Fruit fly (Drosophila melanogaster): ENCODE measurements around the gene Ost48.

Gene Ost48

DNA sequence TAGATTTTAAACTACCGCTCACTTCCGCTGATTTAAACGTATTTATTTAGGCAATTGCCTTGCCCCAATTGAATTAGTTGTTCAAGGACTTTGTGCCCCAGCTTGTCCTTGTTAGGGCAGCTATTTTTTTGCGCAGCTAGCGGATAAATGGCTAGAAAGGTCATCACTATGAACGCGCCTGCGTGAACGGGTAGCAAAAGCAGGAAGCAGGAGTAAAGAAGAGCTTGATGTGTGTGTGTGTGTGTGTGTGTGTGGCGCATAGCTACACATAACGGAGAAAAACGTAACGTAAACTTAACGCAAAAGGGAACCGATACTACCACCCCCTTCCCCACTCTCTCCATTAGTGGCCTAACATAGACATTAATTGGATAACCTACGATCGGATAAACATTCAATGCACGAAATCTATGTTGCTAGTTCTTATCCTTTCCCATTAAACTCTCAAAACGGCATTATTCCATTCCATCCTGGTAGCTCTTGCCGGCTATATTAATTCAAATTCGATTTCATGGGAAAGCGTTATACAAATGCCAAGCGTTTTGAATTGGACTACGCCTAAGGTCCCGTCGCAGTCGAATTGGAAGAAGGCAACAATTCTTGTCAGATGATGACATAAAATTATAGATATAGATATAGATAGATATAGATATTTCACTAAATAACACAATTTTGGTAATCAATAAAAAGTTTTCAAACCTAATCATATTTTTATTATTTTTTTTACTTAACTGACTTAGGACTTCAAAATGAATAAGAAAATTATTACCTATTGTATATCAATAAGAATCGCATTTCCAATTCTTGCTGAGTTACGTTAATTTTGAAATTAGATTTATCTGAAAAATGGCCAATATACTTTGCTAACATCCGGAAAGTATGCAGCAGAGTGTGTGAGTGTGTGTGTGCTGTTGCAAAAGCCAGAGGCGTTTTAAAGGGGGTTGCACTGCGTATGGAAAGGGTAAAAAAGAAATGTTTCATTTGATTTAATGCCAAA, 6.5 kb upstream of the Ost48 start:
- TF ChIP-seq Mnt (GFP tag; optimal IDR thresholded peaks at IDR 0.05) = peak; percentile 11
- TF ChIP-seq cic (GFP tag; optimal IDR thresholded peaks at IDR 0.05) = no peak
- TF ChIP-seq pad (GFP tag; optimal IDR thresholded peaks at IDR 0.05) = peak; percentile 93
- TF ChIP-seq CG11617 (GFP tag; optimal IDR thresholded peaks at IDR 0.05) = no peak
- TF ChIP-seq bab1 (GFP tag; optimal IDR thresholded peaks at IDR 0.05) = peak; percentile 4

DNA sequence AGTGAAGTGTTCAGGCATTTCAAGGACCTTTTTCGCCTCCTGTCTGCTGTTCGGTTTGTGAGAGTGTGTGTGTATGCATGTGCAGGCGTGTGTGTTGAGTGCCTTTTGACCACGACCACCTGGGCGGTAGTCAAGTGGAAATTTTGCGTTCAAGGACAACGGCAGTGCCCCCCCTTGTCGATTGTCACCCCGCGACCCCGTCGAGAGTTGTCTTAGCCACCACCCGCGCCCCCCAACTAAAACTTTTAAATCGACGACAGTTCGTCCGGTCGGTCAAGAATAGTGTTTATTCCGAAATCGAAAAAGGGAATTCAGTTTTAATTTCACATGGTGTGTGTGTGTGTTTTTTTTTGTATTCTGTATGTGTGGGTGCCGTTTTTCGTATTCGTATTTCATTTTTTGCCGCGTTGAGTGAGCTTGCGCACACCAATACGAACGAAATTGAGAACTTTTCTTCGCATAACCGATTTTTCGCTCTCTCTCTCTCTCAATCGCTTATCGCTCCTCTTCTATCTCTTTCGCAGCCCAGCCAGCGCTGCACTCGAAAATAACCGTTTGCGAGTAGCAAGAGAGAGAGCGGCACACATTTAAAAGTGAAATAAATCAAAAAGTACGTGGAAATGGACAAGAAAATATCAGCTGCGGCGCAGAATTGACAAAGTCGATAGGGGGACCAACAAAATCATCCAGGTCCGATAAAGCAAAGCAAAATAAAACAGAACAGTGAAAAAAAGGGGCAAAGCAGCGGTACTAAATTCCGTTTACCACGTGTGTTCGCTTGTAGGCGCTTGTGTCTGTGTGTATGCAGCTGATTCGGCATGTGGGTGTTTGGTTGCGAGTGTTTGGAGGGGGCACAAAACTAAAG, 5.6 kb upstream of the Ost48 start:
- TF ChIP-seq cic (GFP tag; optimal IDR thresholded peaks at IDR 0.05) (peak; percentile 19), CG5204 (GFP tag; optimal IDR thresholded peaks at IDR 0.05) (no peak), Mnt (GFP tag; optimal IDR thresholded peaks at IDR 0.05) (peak; percentile 93), bab1 (GFP tag; optimal IDR thresholded peaks at IDR 0.05) (no peak), CG7101 (tag; optimal IDR thresholded peaks at IDR 0.05) (no peak), Crg-1 (GFP tag; optimal IDR thresholded peaks at IDR 0.05) (no peak), CG11617 (GFP tag; optimal IDR thresholded peaks at IDR 0.05) (no peak), CG14711 (tag; optimal IDR thresholded peaks at IDR 0.05) (no peak), CG1620 (GFP tag; optimal IDR thresholded peaks at IDR 0.05) (no peak), CG7045 (GFP tag; optimal IDR thresholded peaks at IDR 0.05) (no peak), ovo (GFP tag; optimal IDR thresholded peaks at IDR 0.05) (peak; percentile 54), CG12768 (GFP tag; optimal IDR thresholded peaks at IDR 0.05) (no peak), toe (GFP tag; optimal IDR thresholded peaks at IDR 0.05) (no peak), Clk (GFP tag; optimal IDR thresholded peaks at IDR 0.05) (no peak), tj (GFP tag; optimal IDR thresholded peaks at IDR 0.05) (peak; percentile 27), pad (GFP tag; optimal IDR thresholded peaks at IDR 0.05) (peak; percentile 97), cnc (optimal IDR thresholded peaks at IDR 0.05) (no peak), kay (GFP tag; ENCODE audit: borderline replicate concordance) (no peak), CG33017 (tag; optimal IDR thresholded peaks at IDR 0.05) (no peak), Hr96 (GFP tag; optimal IDR thresholded peaks at IDR 0.05) (no peak)

DNA sequence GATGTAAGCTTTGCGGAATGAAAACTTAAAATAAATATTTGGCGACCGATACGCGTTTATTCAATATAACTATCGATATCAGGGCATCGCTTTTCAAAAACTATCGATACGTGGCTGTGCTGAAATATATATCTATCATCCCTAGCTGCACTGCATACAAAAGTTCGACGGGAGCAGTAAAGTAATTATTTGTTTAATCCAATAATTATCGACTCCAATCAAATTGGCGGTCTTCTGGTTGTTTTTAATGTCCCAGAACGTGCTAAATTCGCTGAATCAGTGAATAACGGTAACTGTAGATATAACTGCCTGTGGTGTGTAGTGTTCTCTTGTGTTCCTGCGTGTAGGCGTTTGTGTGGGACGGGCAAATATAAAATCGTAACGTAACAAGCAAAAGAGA, 4.8 kb upstream of the Ost48 start, which contains the start of gene mei-P26:
Gene mei-P26 (plus strand): TSS at position 146 of the 400 bp plus-strand sequence.
- TF ChIP-seq cnc (optimal IDR thresholded peaks at IDR 0.05) (no peak), bab1 (GFP tag; optimal IDR thresholded peaks at IDR 0.05) (peak; percentile 79), Mnt (GFP tag; optimal IDR thresholded peaks at IDR 0.05) (peak; percentile 37), Hr96 (GFP tag; optimal IDR thresholded peaks at IDR 0.05) (no peak), cic (GFP tag; optimal IDR thresholded peaks at IDR 0.05) (no peak), ovo (GFP tag; optimal IDR thresholded peaks at IDR 0.05) (peak; percentile 11), pad (GFP tag; optimal IDR thresholded peaks at IDR 0.05) (no peak), CG14711 (tag; optimal IDR thresholded peaks at IDR 0.05) (peak; percentile 37), tj (GFP tag; optimal IDR thresholded peaks at IDR 0.05) (no peak), Crg-1 (GFP tag; optimal IDR thresholded peaks at IDR 0.05) (peak; percentile 10)

DNA sequence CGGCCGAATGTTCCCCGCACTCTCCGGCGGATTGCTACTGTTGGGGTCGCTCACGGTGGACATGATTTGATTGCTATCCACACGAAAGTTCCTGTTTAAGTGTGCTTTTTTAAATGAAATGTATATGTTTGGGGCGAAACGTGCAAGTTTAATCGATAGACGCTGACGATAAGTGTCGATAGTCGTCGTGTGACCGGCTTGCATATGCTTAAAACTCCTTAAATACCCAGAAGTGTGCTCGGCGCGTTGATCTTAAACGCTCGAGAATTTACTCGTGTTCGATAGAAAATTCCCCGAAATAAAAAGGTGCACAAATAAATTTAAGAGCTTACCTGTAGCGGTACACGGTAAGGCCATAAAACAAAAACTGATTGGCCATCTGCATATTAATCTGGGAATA, 3.6 kb upstream of the Ost48 start, which contains the start of the genes Zpr1 and CG44532:
Gene Zpr1 (minus strand): TSS at position 179 of the 400 bp plus-strand sequence.
Gene CG44532 (plus strand): TSS at position 181 of the 400 bp plus-strand sequence.
- TF ChIP-seq Crg-1 (GFP tag; optimal IDR thresholded peaks at IDR 0.05) = no peak
- peak; percentile 63 for TF ChIP-seq Mnt (GFP tag; optimal IDR thresholded peaks at IDR 0.05)

DNA sequence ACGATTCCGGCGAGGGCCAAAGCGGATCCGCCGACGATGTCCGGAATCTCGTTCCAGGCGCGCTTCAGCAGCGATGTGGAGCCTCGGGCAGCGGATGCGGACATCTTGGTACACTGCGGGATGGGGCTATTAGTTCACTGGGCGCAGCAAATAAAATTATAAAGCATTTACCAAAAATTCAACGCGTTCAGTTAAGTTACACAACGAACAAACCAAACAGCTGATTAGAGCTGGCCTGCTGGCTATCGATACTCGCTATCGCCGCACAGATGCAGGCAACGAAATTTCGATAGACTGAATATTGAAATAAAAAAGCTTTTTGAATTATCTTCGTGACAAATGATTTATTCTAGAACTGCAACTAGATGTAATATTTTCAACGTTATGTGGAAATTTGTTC, 1.4 kb upstream of the Ost48 start, which contains the start of gene NdufA3:
Gene NdufA3 (minus strand): TSS at position 317 of the 400 bp plus-strand sequence.
- TF ChIP-seq bab1 (GFP tag; optimal IDR thresholded peaks at IDR 0.05) = peak; percentile 80
- no peak for TF ChIP-seq CG5204 (GFP tag; optimal IDR thresholded peaks at IDR 0.05)
- peak; percentile 10 for TF ChIP-seq Mnt (GFP tag; optimal IDR thresholded peaks at IDR 0.05)

DNA sequence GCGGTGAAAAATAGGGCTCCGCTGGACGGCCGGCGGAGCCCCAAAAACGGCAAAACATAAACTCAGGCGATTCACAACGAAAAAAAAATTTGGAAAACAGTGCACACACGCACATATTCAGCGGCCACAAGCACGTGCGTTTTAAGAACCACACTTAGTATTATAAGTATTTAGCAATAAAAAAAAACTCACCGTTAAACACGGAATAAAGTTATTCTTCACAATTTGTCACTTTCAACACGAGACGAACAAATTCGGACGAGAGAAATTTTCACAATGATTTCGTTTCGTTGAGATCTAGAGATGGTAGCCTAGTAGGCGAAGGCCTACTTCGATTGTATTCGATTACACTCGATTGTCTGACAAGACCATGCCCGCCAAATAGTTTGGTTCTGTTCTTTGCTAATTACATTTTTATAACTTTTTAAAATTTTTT, 1.9 kb downstream of the Ost48 start, which contains the start of gene His3.3B:
Gene His3.3B (minus strand): TSS at position 282 of the 436 bp plus-strand sequence.
- TF ChIP-seq CG5204 (GFP tag; optimal IDR thresholded peaks at IDR 0.05) (no peak), cic (GFP tag; optimal IDR thresholded peaks at IDR 0.05) (no peak), pad (GFP tag; optimal IDR thresholded peaks at IDR 0.05) (no peak), Clk (GFP tag; optimal IDR thresholded peaks at IDR 0.05) (no peak), kay (GFP tag; ENCODE audit: borderline replicate concordance) (no peak), cnc (optimal IDR thresholded peaks at IDR 0.05) (no peak), Crg-1 (GFP tag; optimal IDR thresholded peaks at IDR 0.05) (peak; percentile 23), CG14711 (tag; optimal IDR thresholded peaks at IDR 0.05) (peak; percentile 14), tj (GFP tag; optimal IDR thresholded peaks at IDR 0.05) (no peak), bab1 (GFP tag; optimal IDR thresholded peaks at IDR 0.05) (peak; percentile 76), CG12768 (GFP tag; optimal IDR thresholded peaks at IDR 0.05) (no peak), CG7101 (tag; optimal IDR thresholded peaks at IDR 0.05) (peak; percentile 33), toe (GFP tag; optimal IDR thresholded peaks at IDR 0.05) (no peak), CG33017 (tag; optimal IDR thresholded peaks at IDR 0.05) (no peak), CG7045 (GFP tag; optimal IDR thresholded peaks at IDR 0.05) (no peak), ovo (GFP tag; optimal IDR thresholded peaks at IDR 0.05) (peak; percentile 37), Mnt (GFP tag; optimal IDR thresholded peaks at IDR 0.05) (peak; percentile 55), Hr96 (GFP tag; optimal IDR thresholded peaks at IDR 0.05) (no peak), CG11617 (GFP tag; optimal IDR thresholded peaks at IDR 0.05) (peak; percentile 72), CG1620 (GFP tag; optimal IDR thresholded peaks at IDR 0.05) (peak; percentile 60)
